Fruit fly (Drosophila melanogaster): ENCODE measurements around the gene ninaC.

- no peak for TF ChIP-seq CG1620 (GFP tag; optimal IDR thresholded peaks at IDR 0.05)
- no peak for TF ChIP-seq kay (GFP tag; ENCODE audit: borderline replicate concordance)
- no peak for TF ChIP-seq toe (GFP tag; optimal IDR thresholded peaks at IDR 0.05)
- no peak for TF ChIP-seq Crg-1 (GFP tag; optimal IDR thresholded peaks at IDR 0.05)
- no peak for TF ChIP-seq cic (GFP tag; optimal IDR thresholded peaks at IDR 0.05)
- no peak for TF ChIP-seq CG11617 (GFP tag; optimal IDR thresholded peaks at IDR 0.05)
- no peak for TF ChIP-seq CG5204 (GFP tag; optimal IDR thresholded peaks at IDR 0.05)
- TF ChIP-seq Hr96 (GFP tag; optimal IDR thresholded peaks at IDR 0.05): no peak
- TF ChIP-seq CG7101 (tag; optimal IDR thresholded peaks at IDR 0.05): no peak
- no peak for TF ChIP-seq CG33017 (tag; optimal IDR thresholded peaks at IDR 0.05)
- no peak for TF ChIP-seq pad (GFP tag; optimal IDR thresholded peaks at IDR 0.05)
- TF ChIP-seq ovo (GFP tag; optimal IDR thresholded peaks at IDR 0.05): no peak
Measured at dm6 chr2L:7410609-7411008, 33.1 kb downstream of the ninaC start, which contains the start of gene CG15818.

All from whole organism, adult.